Worm (Caenorhabditis elegans): ENCODE data around the gene clec-42.

clec-42 gene

DNA sequence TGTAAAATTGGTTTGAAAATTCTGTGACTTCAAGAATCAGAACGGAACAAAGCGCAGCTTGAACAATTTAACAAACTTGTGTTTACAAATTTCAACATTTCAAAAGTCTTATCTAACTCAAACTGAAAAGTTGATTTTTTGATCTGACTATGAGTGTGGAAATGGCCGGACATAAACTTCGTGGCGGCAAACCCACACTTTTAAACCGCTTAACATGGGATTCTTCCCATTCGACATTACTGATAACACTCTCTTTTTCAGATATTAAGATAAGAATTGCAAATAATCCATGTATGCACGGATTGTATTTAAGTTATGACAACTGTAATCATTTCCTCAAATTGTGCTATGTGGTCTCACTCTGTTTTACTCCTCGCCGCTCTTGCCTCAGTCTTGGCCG, at the start of gene clec-42:
Gene clec-42, plus strand, starts transcription at position 285 of the 400 bp plus-strand sequence.
- no peak for TF ChIP-seq unc-62 (GFP tag; optimal IDR thresholded peaks at IDR 0.05)

DNA sequence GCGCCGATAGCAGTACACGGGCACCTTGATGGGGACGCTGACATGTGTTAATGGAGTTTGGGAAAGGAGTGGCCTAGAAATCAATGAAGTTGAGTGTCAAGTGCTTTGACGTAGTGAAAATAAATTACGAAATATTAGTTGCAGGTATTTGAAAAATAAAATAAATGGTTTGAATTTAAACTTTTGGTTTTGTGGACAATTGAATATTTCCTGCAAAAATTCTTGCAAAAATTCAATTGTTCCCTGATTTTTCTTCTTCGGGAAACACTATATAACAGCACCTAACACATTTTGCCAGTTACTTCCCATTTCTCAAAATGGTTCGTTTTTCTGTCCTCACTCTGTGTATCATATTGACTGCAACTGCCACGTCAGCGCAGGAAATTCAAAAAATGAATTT, 48.7 kb upstream of the clec-42 start, which contains the start of gene Y37H2A.13:
Gene Y37H2A.13, plus strand, starts transcription at position 301 of the 400 bp plus-strand sequence.
- no peak for TF ChIP-seq unc-62 (GFP tag; optimal IDR thresholded peaks at IDR 0.05)

DNA sequence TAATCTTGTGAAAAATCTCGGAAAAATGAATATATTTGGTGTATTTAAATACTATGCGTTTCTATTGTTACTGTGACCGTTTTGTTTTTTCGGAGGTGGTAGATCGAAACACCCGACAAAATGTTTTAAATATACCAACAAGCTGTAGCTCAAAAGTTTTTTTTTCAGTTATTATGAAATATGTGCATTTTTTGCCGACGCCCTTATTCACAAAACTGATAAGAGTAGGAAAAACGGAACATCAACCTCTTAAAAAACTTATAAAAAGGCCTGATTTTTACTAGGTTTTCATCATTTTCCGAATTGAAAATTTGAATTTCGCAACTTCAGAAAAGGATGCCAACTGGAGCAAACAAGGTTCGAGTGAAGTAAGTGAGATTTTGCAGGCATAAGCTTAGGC, 47.8 kb upstream of the clec-42 start, which contains the start of gene Y37H2A.14:
Gene Y37H2A.14, plus strand, starts transcription at position 301 of the 400 bp plus-strand sequence.
- no peak for TF ChIP-seq unc-62 (GFP tag; optimal IDR thresholded peaks at IDR 0.05)

- TF ChIP-seq unc-62 (GFP tag; optimal IDR thresholded peaks at IDR 0.05), result no peak
Measured at ce11 chrV:18144442-18144841, 46.8 kb upstream of the clec-42 start.

ce11 chrV:18146077-18146476, 45.1 kb upstream of the clec-42 start, which contains the start of gene C14A6.3:
TSS of gene C14A6.3 (plus strand) at chrV:18146377.
- no peak for TF ChIP-seq unc-62 (GFP tag; optimal IDR thresholded peaks at IDR 0.05)

DNA sequence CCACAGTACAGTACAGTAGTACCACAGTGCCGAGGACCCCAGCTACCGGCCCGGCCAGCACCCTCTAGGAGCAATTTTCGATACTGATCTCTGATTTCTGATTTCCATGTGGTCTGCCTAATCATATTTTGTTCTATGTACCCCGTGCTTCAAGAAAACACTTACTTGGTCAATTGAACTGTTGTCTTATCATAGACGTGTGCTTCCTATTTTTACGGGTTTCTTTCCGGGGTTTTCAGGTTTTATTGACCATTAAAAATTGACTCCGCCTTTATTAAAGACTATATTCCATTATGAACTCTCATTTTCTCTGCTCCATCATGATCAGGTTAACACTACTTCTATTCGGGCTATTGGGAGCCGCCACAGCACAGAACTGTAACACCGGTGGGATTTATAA, 33.5 kb upstream of the clec-42 start, which contains the start of gene clec-48:
Gene clec-48, plus strand, starts transcription at position 320 of the 400 bp plus-strand sequence.
- no peak for TF ChIP-seq unc-62 (GFP tag; optimal IDR thresholded peaks at IDR 0.05)

DNA sequence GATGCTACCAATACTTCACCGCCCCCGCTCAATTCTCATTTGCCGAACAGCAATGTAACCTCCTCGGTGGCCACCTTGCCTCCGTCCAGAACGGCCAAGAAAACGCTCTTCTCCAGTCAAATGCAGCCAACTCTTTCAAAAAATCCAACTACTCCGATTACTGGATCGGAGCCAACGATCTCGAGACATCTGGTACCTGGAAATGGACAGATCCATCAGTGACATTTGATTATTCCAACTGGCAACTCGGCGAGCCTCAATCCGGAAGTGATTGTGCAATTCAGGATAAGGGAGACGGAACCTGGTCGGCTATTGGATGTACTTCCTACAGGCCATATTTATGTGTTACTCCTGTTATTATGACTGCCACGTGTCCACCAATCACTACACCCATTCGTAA, 33.0 kb upstream of the clec-42 start:
- no peak for TF ChIP-seq unc-62 (GFP tag; optimal IDR thresholded peaks at IDR 0.05)

DNA sequence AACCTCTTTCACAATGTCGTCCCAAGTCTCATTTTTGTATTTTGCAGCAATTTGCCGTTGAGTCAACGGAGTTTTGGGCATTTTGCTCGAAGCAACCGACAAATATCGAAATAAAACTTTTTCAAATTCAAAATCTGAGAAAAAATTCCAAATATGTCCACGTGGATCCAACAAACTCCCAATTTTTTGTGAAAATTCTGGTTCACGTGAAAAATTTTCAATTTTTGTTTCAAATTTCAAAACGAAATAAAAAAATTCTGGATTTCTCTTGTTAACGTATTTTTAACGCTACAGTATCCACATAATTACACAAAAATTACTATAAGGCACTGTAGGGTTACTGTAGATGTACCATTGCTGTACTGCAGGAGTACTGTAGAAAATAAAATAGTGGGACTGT, 30.0 kb upstream of the clec-42 start, which contains the start of gene C14A6.13:
Gene C14A6.13, minus strand, starts transcription at position 101 of the 400 bp plus-strand sequence.
- no peak for TF ChIP-seq unc-62 (GFP tag; optimal IDR thresholded peaks at IDR 0.05)

DNA sequence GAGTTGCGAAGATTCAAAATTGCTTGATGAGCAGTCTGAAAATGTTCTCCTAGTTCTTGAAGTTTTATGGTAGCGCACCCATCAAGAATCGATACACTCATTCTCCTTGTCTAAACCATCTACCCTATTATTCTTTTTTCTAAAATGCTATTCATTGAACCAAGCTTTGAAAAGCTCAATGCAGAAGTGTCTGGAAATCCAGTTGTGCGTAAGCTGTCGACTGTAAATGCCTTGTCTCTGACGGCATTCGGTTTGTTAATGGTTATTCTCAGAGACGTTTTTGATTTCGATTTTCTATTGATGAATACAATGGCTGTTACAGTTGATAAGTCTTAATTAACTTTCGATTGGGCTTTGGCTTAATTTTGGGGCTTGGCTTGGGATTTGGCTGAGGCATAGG, 28.6 kb upstream of the clec-42 start, which contains the start of gene C14A6.12:
Gene C14A6.12, minus strand, starts transcription at position 101 of the 400 bp plus-strand sequence.
- TF ChIP-seq unc-62 (GFP tag; optimal IDR thresholded peaks at IDR 0.05), result no peak

ce11 chrV:18163434-18163833, 27.8 kb upstream of the clec-42 start:
- no peak for TF ChIP-seq unc-62 (GFP tag; optimal IDR thresholded peaks at IDR 0.05)

ce11 chrV:18164758-18165157, 26.5 kb upstream of the clec-42 start, which contains the start of gene C14A6.5:
TSS of gene C14A6.5 (minus strand) at chrV:18164858.
- TF ChIP-seq unc-62 (GFP tag; optimal IDR thresholded peaks at IDR 0.05), result no peak

DNA sequence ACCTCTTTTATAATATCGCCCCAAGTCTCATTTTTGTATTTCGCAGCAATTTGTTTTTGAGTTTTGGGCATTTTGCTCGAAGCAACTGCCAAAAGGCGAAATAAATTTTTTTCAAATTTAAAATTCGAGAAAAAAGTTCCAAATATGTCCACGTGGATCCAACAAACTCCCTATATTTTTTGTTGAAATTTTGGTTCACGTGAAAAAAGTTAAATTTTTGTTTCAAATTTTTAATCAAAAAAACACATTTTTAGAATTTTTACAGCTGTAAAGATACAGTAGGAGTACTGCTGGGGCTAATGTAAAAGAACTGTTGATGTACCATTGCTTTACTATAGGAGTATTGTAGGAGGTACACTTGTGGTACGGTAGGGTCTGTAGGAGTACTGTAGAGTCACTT, 24.1 kb upstream of the clec-42 start, which contains the start of gene C14A6.6:
Gene C14A6.6, minus strand, starts transcription at position 101 of the 400 bp plus-strand sequence.
- TF ChIP-seq unc-62 (GFP tag; optimal IDR thresholded peaks at IDR 0.05), result no peak

- TF ChIP-seq unc-62 (GFP tag; optimal IDR thresholded peaks at IDR 0.05), result no peak
Measured at ce11 chrV:18168266-18168665, 22.9 kb upstream of the clec-42 start, which contains the start of gene C14A6.7. TSS of gene C14A6.7 (minus strand) at chrV:18168366.

DNA sequence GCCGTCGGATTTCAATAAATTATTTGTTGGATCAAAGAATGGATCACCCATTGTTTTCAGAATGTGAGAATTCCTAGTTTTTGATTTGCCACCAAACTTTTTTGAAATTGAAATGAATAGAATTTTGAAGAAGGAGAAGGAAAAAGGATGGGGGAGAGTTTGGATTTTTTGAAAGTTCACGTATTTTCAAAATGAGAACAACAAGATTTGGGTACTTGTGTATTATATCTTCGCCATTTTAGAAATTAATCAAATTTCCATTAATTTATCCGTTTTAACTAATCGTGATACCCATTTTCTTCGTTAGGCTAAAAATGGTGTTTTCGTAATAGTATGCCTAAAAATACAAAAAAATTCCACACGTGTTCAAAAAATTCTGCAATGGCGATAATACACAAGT, 19.6 kb upstream of the clec-42 start, which contains the start of gene C14A6.8:
Gene C14A6.8, minus strand, starts transcription at position 101 of the 400 bp plus-strand sequence.
- TF ChIP-seq unc-62 (GFP tag; optimal IDR thresholded peaks at IDR 0.05), result no peak

ce11 chrV:18178659-18179058, 12.6 kb upstream of the clec-42 start, which contains the start of gene C31G12.4:
TSS of gene C31G12.4 (minus strand) at chrV:18178759.
- TF ChIP-seq unc-62 (GFP tag; optimal IDR thresholded peaks at IDR 0.05), result no peak

DNA sequence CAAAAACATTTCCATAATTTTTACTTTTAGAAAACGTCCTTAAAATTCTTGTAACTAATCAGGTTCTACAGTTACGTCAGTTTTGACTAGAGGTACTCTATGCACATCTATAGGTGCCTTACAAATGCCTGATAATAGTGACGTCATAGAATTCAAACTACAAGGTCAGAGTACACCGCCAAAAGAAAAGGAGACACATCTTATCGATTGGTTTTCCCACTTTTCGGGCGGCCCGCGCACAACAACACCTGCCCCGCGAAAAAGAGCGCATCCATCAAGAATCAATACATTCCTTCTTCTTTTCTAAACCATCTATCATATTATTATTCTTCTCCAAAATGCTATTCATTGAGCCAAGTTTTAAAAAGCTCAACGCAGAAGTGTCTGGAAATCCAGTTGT, 11.5 kb upstream of the clec-42 start, which contains the start of gene C31G12.1:
Gene C31G12.1, plus strand, starts transcription at position 301 of the 400 bp plus-strand sequence.
- no peak for TF ChIP-seq unc-62 (GFP tag; optimal IDR thresholded peaks at IDR 0.05)

DNA sequence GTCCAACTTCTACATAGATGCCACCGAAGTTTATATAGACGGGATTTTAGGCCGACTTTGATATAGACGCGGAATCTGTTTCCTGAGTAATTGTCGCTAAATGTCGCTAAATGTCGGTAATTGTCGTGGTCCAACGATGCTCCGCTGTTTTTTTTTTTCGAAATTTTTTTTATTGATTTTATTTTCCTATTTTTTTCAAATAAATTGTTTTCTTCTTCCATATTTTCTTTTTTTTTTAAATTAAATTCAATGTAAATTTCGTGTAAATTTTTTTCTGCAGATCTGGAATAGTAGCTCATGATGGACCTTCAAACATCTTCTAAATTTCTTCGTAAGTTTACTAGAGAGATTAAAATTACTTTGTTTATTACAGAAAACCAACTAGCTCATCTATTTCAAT, 6.3 kb upstream of the clec-42 start, which contains the start of gene C31G12.3:
Gene C31G12.3, plus strand, starts transcription at position 301 of the 400 bp plus-strand sequence.
- no peak for TF ChIP-seq unc-62 (GFP tag; optimal IDR thresholded peaks at IDR 0.05)

Measured in whole organism, dauer.